Fruit fly (Drosophila melanogaster) whole organism, prepupa: ENCODE data around the gene glu.

Experiments used
- CG15336 ChIP-seq: fragments of 200-800 bp; sonication (Bioruptor generic); IDR thresholded peaks from 2 replicates; pipeline ENCODE4 v1.3.6; 2022; ENCODE audit warnings: missing biosample characterization, missing genetic modification characterization
- CG3032 ChIP-seq: fragments of 200-800 bp; optimal IDR thresholded peaks from 2 replicates; lab custom pipeline; 2019; ENCODE audit warnings: missing biosample characterization, mild to moderate bottlenecking, missing genetic modification characterization, moderate library complexity
- CG8119 ChIP-seq: fragments of 200-800 bp; sonication (Bioruptor generic); IDR thresholded peaks from 3 replicates; pipeline ENCODE4 v1.3.6; 2022; ENCODE audit warnings: missing biosample characterization, missing genetic modification characterization
- CG8319 ChIP-seq: fragments of 200-800 bp; sonication (Bioruptor generic); optimal IDR thresholded peaks from 3 replicates; lab custom pipeline; 2016; ENCODE audit warnings: missing biosample characterization, missing genetic modification characterization
- Eip78C ChIP-seq: fragments of 200-800 bp; sonication (Bioruptor generic); peaks from one replicate; lab custom pipeline; 2016; ENCODE audit warnings: missing biosample characterization, missing genetic modification characterization
- Ets21C ChIP-seq: fragments of 200-800 bp; sonication (Bioruptor generic); optimal IDR thresholded peaks from 3 replicates; lab custom pipeline; 2016; ENCODE audit warnings: missing biosample characterization, missing genetic modification characterization
- Hr38 ChIP-seq: sonication (Bioruptor generic); optimal IDR thresholded peaks from 2 replicates; lab custom pipeline; 2016; ENCODE audit warnings: missing biosample characterization, missing genetic modification characterization
- Sox102F ChIP-seq: fragments of 200-800 bp; sonication (Bioruptor generic); optimal IDR thresholded peaks from 2 replicates; lab custom pipeline; 2016; ENCODE audit warnings: missing biosample characterization, mild to moderate bottlenecking, missing genetic modification characterization
- Sox15 ChIP-seq: fragments of 200-800 bp; sonication (Bioruptor generic); optimal IDR thresholded peaks from 3 replicates; lab custom pipeline; 2016; ENCODE audit warnings: missing biosample characterization, missing genetic modification characterization
- achi ChIP-seq: fragments of 200-800 bp; sonication (Bioruptor generic); optimal IDR thresholded peaks from 3 replicates; lab custom pipeline; 2016; ENCODE audit warnings: missing biosample characterization, missing genetic modification characterization
- acj6 ChIP-seq: fragments of 200-800 bp; sonication (Bioruptor generic); optimal IDR thresholded peaks from 3 replicates; lab custom pipeline; 2016; ENCODE audit warnings: missing biosample characterization, missing genetic modification characterization
- fd59A ChIP-seq: fragments of 200-800 bp; sonication (Bioruptor generic); optimal IDR thresholded peaks from 2 replicates; lab custom pipeline; 2017; ENCODE audit warnings: missing biosample characterization, mild to moderate bottlenecking, missing genetic modification characterization, missing genetic modification reagents
- net ChIP-seq: fragments of 200-800 bp; sonication (Bioruptor generic); optimal IDR thresholded peaks from 3 replicates; lab custom pipeline; 2016; ENCODE audit warnings: missing biosample characterization, missing genetic modification characterization

DNA sequence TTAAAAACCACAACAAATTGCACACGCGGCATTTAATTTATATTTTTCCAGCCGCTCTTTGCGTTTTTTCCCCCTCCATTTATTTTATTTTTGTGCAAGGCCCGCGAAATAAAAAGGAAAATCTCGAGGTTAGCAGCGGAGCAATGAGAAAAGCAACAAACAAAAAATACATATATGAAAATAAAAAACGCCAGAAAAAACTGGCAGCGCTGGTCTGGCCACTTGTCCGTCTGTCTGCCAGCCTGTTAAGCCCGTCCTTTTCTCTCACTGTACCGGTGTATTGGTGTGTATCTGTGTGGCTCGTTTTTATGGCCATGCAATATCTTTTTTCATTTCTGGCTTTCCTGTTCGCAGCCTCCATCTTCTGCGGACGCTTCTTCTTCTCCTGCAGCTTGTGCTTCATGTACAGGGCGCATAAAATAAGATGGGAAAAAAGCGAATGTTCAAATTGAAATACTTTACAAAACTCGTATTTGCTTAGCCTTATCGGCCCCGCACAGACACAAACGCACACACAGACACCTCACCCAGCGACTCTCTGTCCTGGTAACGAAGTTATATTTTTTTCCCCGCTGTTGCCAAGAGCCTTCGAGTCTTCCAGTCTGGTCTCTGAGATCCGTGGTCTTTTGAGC is 51.7 kb downstream of the glu start:
- TF ChIP-seq Hr38 (no peak), Ets21C (GFP tag; lab: Kevin White, UChicago) (no peak), acj6 (peak; percentile 17), CG15336 (GFP tag; lab: Robert Waterston, UW) (peak; percentile 79), fd59A (peak; percentile 37), CG8119 (GFP tag; lab: Robert Waterston, UW) (peak; percentile 82), Sox15 (GFP tag; lab: Kevin White, UChicago) (no peak), Sox102F (GFP tag; lab: Kevin White, UChicago) (peak; percentile 59), net (GFP tag; lab: Kevin White, UChicago) (peak; percentile 70), achi (GFP tag; lab: Kevin White, UChicago) (peak; percentile 47), CG8319 (GFP tag; lab: Kevin White, UChicago) (peak; percentile 28), Eip78C (peak; percentile 91), CG3032 (tag; lab: Kevin White, UChicago) (peak; percentile 65)
